Fruit fly (Drosophila melanogaster) whole organism, embryonic: Measurements from ENCODE around the gene CG13676.

ENCODE experiments used
- B-H1 ChIP-seq: fragments of 200-800 bp; sonication (Bioruptor generic); IDR thresholded peaks from 3 replicates; pipeline ENCODE4 v1.3.6; 2022; ENCODE audit warnings: missing biosample characterization, missing genetic modification characterization
- CG10267 ChIP-seq: fragments of 200-800 bp; sonication (Bioruptor generic); optimal IDR thresholded peaks from 2 replicates; lab custom pipeline; 2018; ENCODE audit warnings: missing biosample characterization, mild to moderate bottlenecking, missing genetic modification characterization, moderate library complexity
- CG10366 ChIP-seq: fragments of 200-800 bp; sonication (Bioruptor generic); IDR thresholded peaks from 2 replicates; pipeline ENCODE4 v1.3.6; 2022; ENCODE audit warnings: missing biosample characterization, missing genetic modification characterization
- CG11085 ChIP-seq: fragments of 200-800 bp; sonication (Bioruptor generic); IDR thresholded peaks from 2 replicates; pipeline ENCODE4 v1.3.6; 2022; ENCODE audit warnings: missing biosample characterization, missing genetic modification characterization
- CG12236 ChIP-seq: fragments of 200-800 bp; sonication (Bioruptor generic); optimal IDR thresholded peaks from 2 replicates; lab custom pipeline; 2016; ENCODE audit warnings: missing biosample characterization, missing genetic modification characterization
- CG13624 ChIP-seq: fragments of 200-800 bp; sonication (Bioruptor generic); optimal IDR thresholded peaks from 2 replicates; lab custom pipeline; 2016; ENCODE audit warnings: missing biosample characterization, missing genetic modification characterization
- CG14441 ChIP-seq: fragments of 200-800 bp; sonication (Bioruptor generic); IDR thresholded peaks from 2 replicates; pipeline ENCODE4 v1.3.6; 2022; ENCODE audit warnings: missing biosample characterization, missing genetic modification characterization
- CG15073 ChIP-seq: fragments of 200-800 bp; sonication (Bioruptor generic); optimal IDR thresholded peaks from 2 replicates; lab custom pipeline; 2016; ENCODE audit warnings: missing biosample characterization, missing genetic modification characterization
- CG15601 ChIP-seq: fragments of 200-800 bp; sonication (Bioruptor generic); optimal IDR thresholded peaks from 3 replicates; lab custom pipeline; 2019; ENCODE audit warnings: missing biosample characterization, mild to moderate bottlenecking, missing genetic modification characterization, moderate library complexity
- CG18011 ChIP-seq: fragments of 200-800 bp; sonication (Bioruptor generic); optimal IDR thresholded peaks from 2 replicates; lab custom pipeline; 2017; ENCODE audit warnings: missing biosample characterization, missing genetic modification characterization, mild to moderate bottlenecking, moderate library complexity, missing genotype
- CG18599 ChIP-seq: fragments of 200-800 bp; sonication (Bioruptor generic); optimal IDR thresholded peaks from 3 replicates; lab custom pipeline; 2017; ENCODE audit warnings: missing biosample characterization, missing genetic modification characterization, mild to moderate bottlenecking, moderate library complexity, missing genetic modification reagents
- CG2199 ChIP-seq: fragments of 200-800 bp; sonication (Bioruptor generic); IDR thresholded peaks from 3 replicates; pipeline ENCODE4 v1.3.6; 2022; ENCODE audit warnings: missing biosample characterization, missing genetic modification characterization
- CG31224 ChIP-seq: fragments of 200-800 bp; sonication (Bioruptor generic); IDR thresholded peaks from 2 replicates; pipeline ENCODE4 v1.3.6; 2022; ENCODE audit warnings: missing biosample characterization, missing genetic modification characterization
- CG4707 ChIP-seq: fragments of 200-800 bp; sonication (Bioruptor generic); optimal IDR thresholded peaks from 2 replicates; lab custom pipeline; 2018; ENCODE audit warnings: missing biosample characterization, mild to moderate bottlenecking, missing genetic modification characterization, moderate library complexity
- CG7556 ChIP-seq: fragments of 200-800 bp; sonication (Bioruptor generic); optimal IDR thresholded peaks from 2 replicates; lab custom pipeline; 2017; ENCODE audit warnings: missing biosample characterization, mild to moderate bottlenecking, missing genetic modification characterization
- CG7745 ChIP-seq: fragments of 200-800 bp; sonication (Bioruptor generic); optimal IDR thresholded peaks from 2 replicates; lab custom pipeline; 2018; ENCODE audit warnings: missing biosample characterization, mild to moderate bottlenecking, missing genetic modification characterization, moderate library complexity
- CG7928 ChIP-seq: fragments of 200-800 bp; sonication (Bioruptor generic); optimal IDR thresholded peaks from 2 replicates; lab custom pipeline; 2017; ENCODE audit warnings: missing biosample characterization, mild to moderate bottlenecking, missing genetic modification characterization
- CG8944 ChIP-seq: fragments of 200-800 bp; sonication (Bioruptor generic); optimal IDR thresholded peaks from 3 replicates; lab custom pipeline; 2016; ENCODE audit warnings: missing biosample characterization, missing genetic modification characterization
- CG9797 ChIP-seq: fragments of 200-800 bp; sonication (Bioruptor generic); optimal IDR thresholded peaks from 3 replicates; lab custom pipeline; 2018; ENCODE audit warnings: missing biosample characterization, mild to moderate bottlenecking, missing genetic modification characterization
- Dref ChIP-seq: fragments of 200-800 bp; sonication (Bioruptor generic); IDR thresholded peaks from 2 replicates; pipeline ENCODE4 v1.3.6; 2022; ENCODE audit warnings: missing biosample characterization, missing genetic modification characterization
- E2f2 ChIP-seq: fragments of 200-800 bp; sonication (Bioruptor generic); IDR thresholded peaks from 2 replicates; pipeline ENCODE4 v1.3.6; 2022; ENCODE audit warnings: missing biosample characterization, missing genetic modification characterization
- Elba2 ChIP-seq: fragments of 200-800 bp; sonication (Bioruptor generic); optimal IDR thresholded peaks from 3 replicates; lab custom pipeline; 2016; ENCODE audit warnings: missing biosample characterization, missing genetic modification characterization
- H2.0 ChIP-seq: fragments of 200-800 bp; sonication (Bioruptor generic); IDR thresholded peaks from 2 replicates; pipeline ENCODE4 v1.3.6; 2022; ENCODE audit warnings: missing biosample characterization, missing genetic modification characterization
- HLHmδ ChIP-seq: fragments of 200-800 bp; sonication (Bioruptor generic); optimal IDR thresholded peaks from 2 replicates; lab custom pipeline; 2018; ENCODE audit warnings: missing biosample characterization, mild to moderate bottlenecking, missing genetic modification characterization, moderate library complexity
- Hr3 ChIP-seq: fragments of 200-800 bp; sonication (Bioruptor generic); optimal IDR thresholded peaks from 3 replicates; lab custom pipeline; 2016; ENCODE audit warnings: missing biosample characterization, missing genetic modification characterization
- Hr39 ChIP-seq: fragments of >200 bp; optimal IDR thresholded peaks from 2 replicates; lab custom pipeline; 2017
- Med ChIP-seq: fragments of 200-800 bp; sonication (Bioruptor generic); peaks from one replicate; lab custom pipeline; 2016; ENCODE audit warnings: missing biosample characterization, missing genetic modification characterization, mild to moderate bottlenecking, inconsistent platforms, moderate library complexity
- NFAT ChIP-seq: fragments of 200-800 bp; sonication (Bioruptor generic); IDR thresholded peaks from 2 replicates; pipeline ENCODE4 v1.3.6; 2022; ENCODE audit warnings: missing biosample characterization, missing genetic modification characterization
- Nf-YB ChIP-seq: fragments of 200-800 bp; sonication (Bioruptor generic); optimal IDR thresholded peaks from 3 replicates; lab custom pipeline; 2019; ENCODE audit warnings: missing biosample characterization, mild to moderate bottlenecking, missing genetic modification characterization, moderate library complexity
- Pdp1 ChIP-seq, 2 experiments: fragments of 200-800 bp; sonication (Bioruptor generic); optimal IDR thresholded peaks; 3 replicates each; lab custom pipeline; 2016; ENCODE audit warnings: missing biosample characterization in 2 of 2, missing genetic modification characterization in 2 of 2, mild to moderate bottlenecking in 1 of 2, moderate library complexity in 1 of 2
- Usf ChIP-seq: fragments of 200-800 bp; sonication (Bioruptor generic); optimal IDR thresholded peaks from 2 replicates; lab custom pipeline; 2017; ENCODE audit warnings: missing genotype, missing biosample characterization, missing genetic modification characterization
- Xbp1 ChIP-seq: fragments of 200-800 bp; sonication (Bioruptor generic); optimal IDR thresholded peaks from 3 replicates; lab custom pipeline; 2016; ENCODE audit warnings: missing biosample characterization, mild to moderate bottlenecking, missing genetic modification characterization
- chn ChIP-seq: fragments of 200-800 bp; sonication (Bioruptor generic); optimal IDR thresholded peaks from 2 replicates; lab custom pipeline; 2016; ENCODE audit warnings: missing biosample characterization, missing genetic modification characterization
- crc ChIP-seq: fragments of 200-800 bp; sonication (Bioruptor generic); optimal IDR thresholded peaks from 2 replicates; lab custom pipeline; 2016; ENCODE audit warnings: missing biosample characterization, missing genetic modification characterization
- croc ChIP-seq: fragments of 200-800 bp; sonication (Bioruptor generic); conservative IDR thresholded peaks from 3 replicates; pipeline ENCODE4 v1.3.6; 2022; ENCODE audit warnings: missing biosample characterization, missing genetic modification characterization
- gem ChIP-seq: fragments of 200-800 bp; sonication (Bioruptor generic); optimal IDR thresholded peaks from 2 replicates; lab custom pipeline; 2019; ENCODE audit warnings: missing biosample characterization, mild to moderate bottlenecking, missing genetic modification characterization, moderate library complexity
- kah ChIP-seq: fragments of 200-800 bp; sonication (Bioruptor generic); optimal IDR thresholded peaks from 2 replicates; lab custom pipeline; 2018; ENCODE audit warnings: missing biosample characterization, mild to moderate bottlenecking, missing genetic modification characterization
- luna ChIP-seq: fragments of 200-800 bp; sonication (Bioruptor generic); optimal IDR thresholded peaks from 2 replicates; lab custom pipeline; 2016; ENCODE audit warnings: missing biosample characterization, missing genetic modification characterization
- nau ChIP-seq: fragments of 200-800 bp; sonication (Bioruptor generic); optimal IDR thresholded peaks from 3 replicates; lab custom pipeline; 2017; ENCODE audit warnings: missing biosample characterization, mild to moderate bottlenecking, missing genetic modification characterization, missing genetic modification reagents
- nom ChIP-seq: fragments of 200-800 bp; sonication (Bioruptor generic); optimal IDR thresholded peaks from 2 replicates; lab custom pipeline; 2017; ENCODE audit warnings: missing biosample characterization, missing genetic modification characterization, mild to moderate bottlenecking, moderate library complexity, missing genetic modification reagents
- otp ChIP-seq: fragments of 200-800 bp; sonication (Bioruptor generic); IDR thresholded peaks from 3 replicates; pipeline ENCODE4, ENCODE4 v1.3.6; 2022; ENCODE audit warnings: missing biosample characterization, missing genetic modification characterization
- peb ChIP-seq: fragments of 200-800 bp; sonication (Bioruptor generic); IDR thresholded peaks from 2 replicates; pipeline ENCODE4 v1.3.6; 2022; ENCODE audit warnings: missing biosample characterization, missing genetic modification characterization
- pho ChIP-seq: fragments of 200-800 bp; sonication (Bioruptor generic); optimal IDR thresholded peaks from 2 replicates; lab custom pipeline; 2016; ENCODE audit warnings: missing biosample characterization, missing genetic modification characterization
- prd ChIP-seq, 3 experiments: fragments of >200 bp in 2 of 3; fragments of 200-800 bp in 1 of 3; sonication (Bioruptor generic) in 1 of 3; optimal IDR thresholded peaks in 2 of 3; IDR thresholded peaks in 1 of 3; 2 replicates in 2 of 3; 3 replicates in 1 of 3; pipeline versions ENCODE4 v1.3.6 to Lab custom; 2017 to 2022; ENCODE audit warnings: missing biosample characterization in 1 of 3, missing genetic modification characterization in 1 of 3
- psq ChIP-seq: fragments of 200-800 bp; sonication (Bioruptor generic); optimal IDR thresholded peaks from 2 replicates; lab custom pipeline; 2017; ENCODE audit warnings: missing biosample characterization, missing genetic modification characterization
- pzg ChIP-seq: fragments of 200-800 bp; sonication (Bioruptor generic); optimal IDR thresholded peaks from 3 replicates; lab custom pipeline; 2018; ENCODE audit warnings: missing biosample characterization, mild to moderate bottlenecking, missing genetic modification characterization, moderate library complexity
- seq ChIP-seq: fragments of 200-800 bp; sonication (Bioruptor generic); IDR thresholded peaks from 2 replicates; pipeline ENCODE4 v1.3.6; 2022; ENCODE audit warnings: missing biosample characterization, missing genetic modification characterization
- sisA ChIP-seq: fragments of 200-800 bp; sonication (Bioruptor generic); IDR thresholded peaks from 2 replicates; pipeline ENCODE4 v1.3.6; 2022; ENCODE audit warnings: missing biosample characterization, missing genetic modification characterization
- tll ChIP-seq, 2 experiments: fragments of 200-800 bp in 1 of 2; fragments of >200 bp in 1 of 2; sonication (Bioruptor generic) in 1 of 2; optimal IDR thresholded peaks; 2 replicates each; lab custom pipeline; 2017 to 2019; ENCODE audit warnings: missing biosample characterization in 2 of 2, missing genetic modification characterization in 2 of 2, mild to moderate bottlenecking in 1 of 2, moderate library complexity in 1 of 2

The CG13676 gene

DNA sequence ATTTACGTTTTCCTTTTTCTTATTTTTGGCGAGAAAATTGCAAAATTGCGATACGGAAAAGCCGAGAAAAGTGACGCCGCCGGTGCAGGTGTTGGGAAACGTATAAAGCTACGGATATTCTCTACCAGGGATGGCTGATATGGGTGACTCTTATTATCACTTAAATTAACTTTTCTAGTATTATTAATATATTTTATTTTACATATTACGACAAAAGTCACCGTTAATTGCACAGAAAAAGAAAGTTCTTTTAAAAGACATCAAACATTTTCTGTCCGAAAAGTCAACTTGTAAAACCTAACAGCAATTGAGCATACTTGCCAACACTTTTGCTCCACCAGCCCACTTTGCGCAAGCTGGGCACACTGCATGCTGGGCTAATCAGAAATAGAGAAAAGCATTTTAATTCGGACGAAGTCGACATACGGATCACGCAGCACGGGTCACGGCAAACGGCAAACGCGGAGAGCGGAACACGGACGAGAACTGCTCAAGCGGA, 23.9 kb downstream of the CG13676 start, which contains the start of the genes Cds and Uba2 (continued):
- TF ChIP-seq CG10366 (GFP tag; lab: Robert Waterston, UW) = peak; percentile 85
- TF ChIP-seq NFAT (GFP tag; lab: Robert Waterston, UW) = peak; percentile 88
- peak; percentile 69 to 80 for TF ChIP-seq Pdp1 (GFP tag; optimal IDR thresholded peaks at IDR 0.05; lab: Kevin White, UChicago)
- peak; percentile 96 for TF ChIP-seq gem (tag; lab: Kevin White, UChicago)
- TF ChIP-seq nom (GFP tag; lab: Kevin White, UChicago) = peak; percentile 86
- peak; percentile 92 for TF ChIP-seq CG7928
- peak; percentile 44 for TF ChIP-seq kah (GFP tag; lab: Kevin White, UChicago)
- TF ChIP-seq sisA (GFP tag; lab: Robert Waterston, UW) = peak; percentile 90
- peak; percentile 86 for TF ChIP-seq H2.0 (GFP tag; lab: Robert Waterston, UW)
- peak; percentile 86 for TF ChIP-seq CG31224 (GFP tag; lab: Robert Waterston, UW)
- peak; percentile 69 for TF ChIP-seq CG8944 (GFP tag; lab: Kevin White, UChicago)
- TF ChIP-seq CG2199 (GFP tag; lab: Robert Waterston, UW) = 0 out of 3 replicates have a peak, but pooled peaks have one; percentile 8
- peak; percentile 76 for TF ChIP-seq B-H1 (GFP tag; lab: Robert Waterston, UW)
- TF ChIP-seq Elba2 (GFP tag; lab: Kevin White, UChicago) = peak; percentile 85
- TF ChIP-seq CG10267 = peak; percentile 99
- peak; percentile 89 for TF ChIP-seq CG15601 (tag; lab: Kevin White, UChicago)
- TF ChIP-seq psq = peak; percentile 84
- TF ChIP-seq seq (GFP tag; lab: Robert Waterston, UW) = peak; percentile 87
- TF ChIP-seq CG14441 = peak; percentile 91
- TF ChIP-seq CG4707 (GFP tag; lab: Kevin White, UChicago) = peak; percentile 57
- TF ChIP-seq CG7556 = peak; percentile 89
- TF ChIP-seq CG11085 (GFP tag; lab: Robert Waterston, UW) = peak; percentile 87
- TF ChIP-seq croc (GFP tag; lab: Robert Waterston, UW) = peak; percentile 81
- TF ChIP-seq Nf-YB (GFP tag; lab: Kevin White, UChicago) = peak; percentile 73
- TF ChIP-seq CG15073 (GFP tag; lab: Kevin White, UChicago) = peak; percentile 45
- no peak for TF ChIP-seq prd (optimal IDR thresholded peaks at IDR 0.05; lab: Kevin White, UChicago)
- peak; percentile 93 for TF ChIP-seq prd (GFP tag; IDR thresholded peaks at IDR 0.05; lab: Robert Waterston, UW)
- no peak for TF ChIP-seq nau (GFP tag; lab: Kevin White, UChicago)
- TF ChIP-seq chn (GFP tag; lab: Kevin White, UChicago) = peak; percentile 86
- peak; percentile 63 for TF ChIP-seq luna (GFP tag; lab: Kevin White, UChicago)
- peak; percentile 86 for TF ChIP-seq CG18011 (GFP tag; lab: Kevin White, UChicago)
- TF ChIP-seq CG9797 (GFP tag; lab: Kevin White, UChicago) = peak; percentile 94
- TF ChIP-seq Hr3 = peak; percentile 95
- TF ChIP-seq HLHmδ (GFP tag; lab: Kevin White, UChicago) = no peak

- TF ChIP-seq tll (GFP tag; optimal IDR thresholded peaks at IDR 0.05; lab: Kevin White, UChicago) = no peak
- TF ChIP-seq crc = no peak
- peak; percentile 55 for TF ChIP-seq Med (GFP tag; lab: Kevin White, UChicago)
- TF ChIP-seq Usf (GFP tag; lab: Kevin White, UChicago) = no peak
- TF ChIP-seq CG7745 (tag; lab: Kevin White, UChicago) = no peak
- TF ChIP-seq CG12236 (GFP tag; lab: Kevin White, UChicago) = no peak
- no peak for TF ChIP-seq otp (GFP tag; lab: Robert Waterston, UW)
- TF ChIP-seq CG18599 (GFP tag; lab: Kevin White, UChicago) = no peak
- TF ChIP-seq E2f2 (GFP tag; lab: Robert Waterston, UW) = peak; percentile 55; the same call in 1 of the 2 replicates
- TF ChIP-seq peb = no peak
- no peak for TF ChIP-seq CG13624
- TF ChIP-seq pzg = peak; percentile 10
- no peak for TF ChIP-seq Hr39
- peak; percentile 68 for TF ChIP-seq Dref (GFP tag; lab: Robert Waterston, UW)
- TF ChIP-seq pho (GFP tag; lab: Kevin White, UChicago) = no peak
- no peak for TF ChIP-seq Xbp1 (GFP tag; lab: Kevin White, UChicago)
Measured at dm6 chr3L:8124481-8125359, 26.9 kb downstream of the CG13676 start, which contains the start of the genes CG7550 and mRpL36. Gene CG7550, minus strand, starts transcription at chr3L:8124531. Gene mRpL36, minus strand, starts transcription at chr3L:8125132.
